Fruit fly (Drosophila melanogaster) whole organism, adult: ENCODE measurements around the gene CG31100.

Source experiments
- CG11617 ChIP-seq: fragments of 200-800 bp; sonication (Bioruptor generic); optimal IDR thresholded peaks from 2 replicates; lab custom pipeline; 2017; ENCODE audit warnings: mild to moderate bottlenecking, missing biosample characterization, missing genetic modification reagents, missing genetic modification characterization
- CG12768 ChIP-seq: fragments of 200-800 bp; sonication (Bioruptor generic); optimal IDR thresholded peaks from 2 replicates; lab custom pipeline; 2017; ENCODE audit warnings: missing biosample characterization, missing genetic modification characterization, mild to moderate bottlenecking, moderate library complexity, missing genetic modification reagents
- CG14711 ChIP-seq: fragments of 200-800 bp; sonication (Bioruptor generic); optimal IDR thresholded peaks from 2 replicates; lab custom pipeline; 2018; ENCODE audit warnings: missing biosample characterization, mild to moderate bottlenecking, missing genetic modification characterization, moderate library complexity
- CG1620 ChIP-seq: fragments of 200-800 bp; sonication (Bioruptor generic); optimal IDR thresholded peaks from 2 replicates; lab custom pipeline; 2016; ENCODE audit warnings: missing biosample characterization, missing genetic modification characterization
- CG33017 ChIP-seq: fragments of 200-800 bp; sonication (Bioruptor generic); optimal IDR thresholded peaks from 2 replicates; lab custom pipeline; 2018; ENCODE audit warnings: missing biosample characterization, mild to moderate bottlenecking, missing genetic modification characterization, moderate library complexity
- CG5204 ChIP-seq: fragments of 200-800 bp; sonication (Bioruptor generic); optimal IDR thresholded peaks from 2 replicates; lab custom pipeline; 2016; ENCODE audit warnings: missing biosample characterization, missing genetic modification characterization
- CG7045 ChIP-seq: fragments of 200-800 bp; sonication (Bioruptor generic); optimal IDR thresholded peaks from 2 replicates; lab custom pipeline; 2017; ENCODE audit warnings: missing biosample characterization, mild to moderate bottlenecking, missing genetic modification characterization
- CG7101 ChIP-seq: fragments of 200-800 bp; sonication (Bioruptor generic); optimal IDR thresholded peaks from 2 replicates; lab custom pipeline; 2018; ENCODE audit warnings: missing biosample characterization, mild to moderate bottlenecking, missing genetic modification characterization, moderate library complexity
- Clk ChIP-seq: fragments of 200-800 bp; sonication (Bioruptor generic); optimal IDR thresholded peaks from 2 replicates; lab custom pipeline; 2017; ENCODE audit warnings: missing biosample characterization, missing genetic modification characterization
- Crg-1 ChIP-seq: fragments of 200-800 bp; sonication (Bioruptor generic); optimal IDR thresholded peaks from 2 replicates; lab custom pipeline; 2016; ENCODE audit warnings: missing biosample characterization, missing genetic modification characterization
- Hr96 ChIP-seq: fragments of 200-800 bp; sonication (Bioruptor generic); optimal IDR thresholded peaks from 2 replicates; lab custom pipeline; 2016; ENCODE audit warnings: missing biosample characterization, missing genetic modification characterization
- Mnt ChIP-seq: fragments of 200-800 bp; sonication (Bioruptor generic); optimal IDR thresholded peaks from 2 replicates; lab custom pipeline; 2016; ENCODE audit warnings: missing biosample characterization, mild to moderate bottlenecking, missing genetic modification characterization
- bab1 ChIP-seq: fragments of 200-800 bp; sonication (Bioruptor generic); optimal IDR thresholded peaks from 3 replicates; lab custom pipeline; 2019; ENCODE audit warnings: missing biosample characterization, mild to moderate bottlenecking, missing genetic modification characterization, moderate library complexity
- cic ChIP-seq: fragments of 200-800 bp; sonication (Bioruptor generic); optimal IDR thresholded peaks from 2 replicates; lab custom pipeline; 2017; ENCODE audit warnings: missing biosample characterization, mild to moderate bottlenecking, missing genetic modification characterization, moderate library complexity
- cnc ChIP-seq, 2 experiments: fragments of >200 bp; optimal IDR thresholded peaks; 2 replicates each; lab custom pipeline; 2017
- kay ChIP-seq: fragments of 200-800 bp; sonication (Bioruptor generic); peaks from one replicate; lab custom pipeline; 2016; ENCODE audit warnings: missing biosample characterization, missing genetic modification characterization, borderline replicate concordance
- ovo ChIP-seq: fragments of 200-800 bp; sonication (Bioruptor generic); optimal IDR thresholded peaks from 2 replicates; lab custom pipeline; 2016; ENCODE audit warnings: missing biosample characterization, missing genetic modification characterization
- pad ChIP-seq: fragments of 200-800 bp; sonication (Bioruptor generic); optimal IDR thresholded peaks from 3 replicates; lab custom pipeline; 2017; ENCODE audit warnings: missing biosample characterization, missing genetic modification characterization, mild to moderate bottlenecking, moderate library complexity, missing genetic modification reagents
- tj ChIP-seq: fragments of 200-800 bp; sonication (Bioruptor generic); optimal IDR thresholded peaks from 3 replicates; lab custom pipeline; 2017; ENCODE audit warnings: missing biosample characterization, mild to moderate bottlenecking, missing genetic modification characterization, moderate library complexity
- toe ChIP-seq: fragments of 200-800 bp; sonication (Bioruptor generic); optimal IDR thresholded peaks from 2 replicates; lab custom pipeline; 2016; ENCODE audit warnings: missing biosample characterization, missing genetic modification characterization

Gene CG31100

DNA sequence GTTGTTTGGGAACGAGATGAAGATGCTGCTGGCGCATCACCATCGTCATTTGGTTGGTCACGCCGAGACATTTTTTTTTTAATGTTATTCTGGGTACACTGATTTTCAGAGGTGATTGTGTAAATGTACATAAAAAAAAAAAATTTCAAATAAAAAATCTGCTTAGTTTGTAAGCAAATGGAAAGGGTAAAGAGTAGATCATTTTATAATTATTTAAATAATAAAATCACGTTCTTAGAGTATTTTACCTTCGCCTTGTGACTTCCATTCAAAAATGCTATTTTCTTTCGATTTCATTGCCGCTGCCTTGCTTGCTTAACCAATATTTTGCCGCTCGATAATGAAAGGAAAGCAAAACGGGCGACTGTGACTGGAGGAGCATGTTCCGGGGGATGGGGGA is 24.7 kb downstream of the CG31100 start:
- TF ChIP-seq CG1620 (GFP tag; lab: Kevin White, UChicago) (no peak), pad (GFP tag; lab: Kevin White, UChicago) (no peak), bab1 (GFP tag; lab: Kevin White, UChicago) (no peak), tj (no peak), CG7045 (GFP tag; lab: Kevin White, UChicago) (no peak), cic (GFP tag; lab: Kevin White, UChicago) (no peak), CG5204 (GFP tag; lab: Kevin White, UChicago) (no peak), cnc (optimal IDR thresholded peaks at IDR 0.05; lab: Kevin White, UChicago) (no peak), CG7101 (tag; lab: Kevin White, UChicago) (no peak), CG11617 (GFP tag; lab: Kevin White, UChicago) (no peak), CG12768 (GFP tag; lab: Kevin White, UChicago) (no peak), CG33017 (no peak)

DNA sequence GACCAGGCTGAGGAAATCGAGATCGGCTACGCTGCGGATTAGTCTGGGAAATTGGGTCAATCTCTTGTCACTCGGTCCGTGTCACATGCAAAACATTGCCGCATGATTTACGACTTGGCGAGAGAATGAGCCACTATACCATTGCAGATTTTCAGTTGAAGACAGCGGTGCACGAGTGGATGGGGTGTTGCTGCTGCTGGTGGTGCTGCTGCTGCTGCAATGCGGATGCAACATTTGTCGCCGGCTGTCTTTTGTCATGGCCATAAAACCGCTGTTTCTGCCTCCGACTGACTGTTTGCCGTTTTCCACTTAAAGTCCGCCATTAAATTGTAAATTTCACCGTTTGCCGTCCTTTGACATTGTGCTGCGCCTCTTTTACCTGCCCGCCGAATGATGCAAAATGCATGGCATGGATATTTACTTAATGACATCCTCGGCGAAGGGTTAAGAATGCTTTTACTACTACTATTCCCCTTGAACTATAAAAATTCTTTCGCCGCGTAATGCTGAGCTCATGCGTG is 27.3 kb downstream of the CG31100 start:
- TF ChIP-seq CG12768 (GFP tag; lab: Kevin White, UChicago): no peak

DNA sequence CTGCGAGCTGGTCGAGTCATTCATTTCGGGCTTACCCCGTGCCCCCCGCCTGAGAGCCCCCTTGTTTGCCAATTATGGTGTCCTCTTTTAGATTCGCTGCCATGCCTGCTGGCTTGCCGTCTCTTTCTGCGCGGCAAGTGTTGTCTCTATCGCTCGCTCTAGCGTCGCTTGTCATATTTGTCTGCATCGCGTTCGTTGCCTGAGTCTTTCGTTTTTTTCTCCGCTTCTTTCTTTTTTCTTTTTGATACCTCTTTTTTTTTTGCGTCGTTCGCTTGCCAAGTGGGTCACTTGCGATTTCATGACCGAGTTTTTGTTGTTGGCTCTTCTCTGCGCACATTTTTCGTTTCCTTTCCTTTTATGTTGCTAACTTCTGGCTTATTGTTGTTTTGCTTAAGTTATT is 31.7 kb downstream of the CG31100 start:
- TF ChIP-seq CG5204 (GFP tag; lab: Kevin White, UChicago): no peak
- TF ChIP-seq toe (GFP tag; lab: Kevin White, UChicago): no peak
- TF ChIP-seq CG12768 (GFP tag; lab: Kevin White, UChicago): no peak
- no peak for TF ChIP-seq tj
- no peak for TF ChIP-seq CG14711
- TF ChIP-seq CG1620 (GFP tag; lab: Kevin White, UChicago): no peak
- TF ChIP-seq Mnt (GFP tag; lab: Kevin White, UChicago): no peak
- TF ChIP-seq cic (GFP tag; lab: Kevin White, UChicago): no peak
- TF ChIP-seq pad (GFP tag; lab: Kevin White, UChicago): no peak
- no peak for TF ChIP-seq CG7045 (GFP tag; lab: Kevin White, UChicago)
- TF ChIP-seq Crg-1 (GFP tag; lab: Kevin White, UChicago): no peak
- TF ChIP-seq kay (GFP tag; lab: Kevin White, UChicago): no peak
- TF ChIP-seq Clk (GFP tag; lab: Kevin White, UChicago): no peak
- TF ChIP-seq CG33017: no peak

DNA sequence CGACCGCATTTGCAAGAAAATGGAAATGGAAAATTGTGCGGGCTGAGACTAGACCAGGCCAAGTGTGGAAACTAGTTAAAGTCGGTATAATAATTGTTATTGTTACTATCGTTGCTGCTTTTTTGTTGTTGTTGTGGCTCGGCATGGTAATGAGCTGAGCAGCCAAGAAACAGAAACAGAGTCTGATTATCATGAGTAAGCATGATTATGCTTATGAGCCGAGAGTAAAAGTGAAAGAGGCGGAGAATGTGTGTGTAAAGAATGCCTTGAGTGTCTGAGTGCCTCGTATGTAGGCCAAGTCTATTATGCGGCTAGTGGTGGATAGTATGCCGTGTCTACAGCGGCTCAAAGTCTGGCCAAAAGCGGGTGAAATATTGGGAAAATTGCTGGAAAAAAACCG is 32.7 kb downstream of the CG31100 start:
- TF ChIP-seq CG12768 (GFP tag; lab: Kevin White, UChicago) (no peak), cnc (optimal IDR thresholded peaks at IDR 0.05; lab: Kevin White, UChicago) (no peak), CG1620 (GFP tag; lab: Kevin White, UChicago) (no peak), CG7045 (GFP tag; lab: Kevin White, UChicago) (no peak), CG14711 (no peak), cic (GFP tag; lab: Kevin White, UChicago) (no peak)

DNA sequence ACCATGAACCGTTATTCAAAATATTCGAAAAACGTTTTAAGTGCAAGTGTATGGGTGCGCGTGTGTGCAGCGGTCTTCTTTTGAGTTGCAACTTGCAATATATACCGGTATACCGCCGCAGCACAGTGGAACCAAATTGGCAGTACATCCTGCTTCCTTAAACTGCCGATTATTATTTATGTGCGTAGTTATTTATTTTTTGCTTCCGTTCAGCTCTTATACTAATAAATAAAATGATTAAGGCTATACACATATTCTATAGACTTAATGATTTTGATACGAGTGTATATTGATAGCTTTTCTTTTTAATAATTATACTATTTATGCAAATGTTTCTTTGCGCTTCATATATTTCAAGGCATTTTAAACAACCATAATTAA is 33.5 kb downstream of the CG31100 start:
- no peak for TF ChIP-seq Mnt (GFP tag; lab: Kevin White, UChicago)
- TF ChIP-seq CG12768 (GFP tag; lab: Kevin White, UChicago): no peak
- no peak for TF ChIP-seq bab1 (GFP tag; lab: Kevin White, UChicago)
- TF ChIP-seq Crg-1 (GFP tag; lab: Kevin White, UChicago): no peak
- no peak for TF ChIP-seq toe (GFP tag; lab: Kevin White, UChicago)
- TF ChIP-seq tj: no peak
- TF ChIP-seq kay (GFP tag; lab: Kevin White, UChicago): no peak
- no peak for TF ChIP-seq CG14711
- no peak for TF ChIP-seq CG1620 (GFP tag; lab: Kevin White, UChicago)
- TF ChIP-seq Clk (GFP tag; lab: Kevin White, UChicago): no peak
- no peak for TF ChIP-seq CG5204 (GFP tag; lab: Kevin White, UChicago)

DNA sequence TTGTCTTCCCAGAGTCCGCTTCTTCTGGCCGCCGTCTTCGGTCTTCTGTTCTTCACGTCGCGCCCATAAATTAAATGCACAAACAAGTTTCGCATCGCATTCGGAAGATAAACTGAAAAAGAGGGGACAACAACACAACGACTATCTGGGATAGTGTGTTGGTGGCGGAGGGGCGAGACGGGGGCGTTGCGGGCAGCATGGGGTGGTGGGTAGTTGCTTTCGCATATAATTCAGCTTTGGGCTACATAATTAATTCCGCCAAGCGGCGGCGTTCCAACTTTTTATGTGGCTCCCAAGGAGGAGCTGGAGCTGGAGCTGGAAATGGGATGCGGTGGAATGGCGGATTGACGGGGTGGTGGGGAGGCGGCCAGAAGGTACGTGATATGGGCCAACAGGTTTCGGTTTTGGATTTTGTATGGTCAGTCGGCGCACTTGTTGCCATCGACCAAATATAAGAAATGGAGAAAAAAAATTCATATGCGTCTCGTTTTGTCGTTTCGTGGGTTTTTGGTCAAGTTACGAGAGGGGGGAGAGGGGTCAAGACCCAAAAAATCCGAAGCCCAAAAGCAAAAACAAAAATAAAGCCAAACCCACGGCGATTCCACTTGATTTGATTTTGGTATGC is 34.0 kb downstream of the CG31100 start:
- TF ChIP-seq CG12768 (GFP tag; lab: Kevin White, UChicago) (no peak), cnc (optimal IDR thresholded peaks at IDR 0.05; lab: Kevin White, UChicago) (no peak), ovo (GFP tag; lab: Kevin White, UChicago) (no peak), toe (GFP tag; lab: Kevin White, UChicago) (no peak), Hr96 (GFP tag; lab: Kevin White, UChicago) (no peak), CG33017 (no peak), CG11617 (GFP tag; lab: Kevin White, UChicago) (no peak), Mnt (GFP tag; lab: Kevin White, UChicago) (no peak), CG7101 (tag; lab: Kevin White, UChicago) (no peak), CG7045 (GFP tag; lab: Kevin White, UChicago) (no peak), Clk (GFP tag; lab: Kevin White, UChicago) (no peak)

DNA sequence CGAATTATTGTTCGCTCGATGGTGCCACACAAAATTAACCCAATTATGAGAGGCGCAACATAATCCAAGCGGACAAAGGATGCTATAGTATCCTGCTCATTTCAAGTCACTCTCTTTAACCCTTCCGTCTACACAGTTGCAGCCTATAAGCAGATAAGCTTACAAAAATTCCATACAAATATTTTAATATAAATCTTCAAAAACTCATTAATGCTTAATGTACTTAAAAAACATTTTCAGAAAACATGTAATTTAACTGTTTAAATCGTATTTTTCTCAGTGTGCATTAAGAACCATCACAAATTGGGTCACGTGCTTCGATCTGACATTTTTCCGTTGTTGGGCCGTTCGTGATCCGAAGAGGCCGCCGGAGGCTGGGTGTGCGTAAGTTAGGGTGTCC is 34.6 kb downstream of the CG31100 start:
- TF ChIP-seq ovo (GFP tag; lab: Kevin White, UChicago): no peak
- TF ChIP-seq Hr96 (GFP tag; lab: Kevin White, UChicago): no peak
- no peak for TF ChIP-seq pad (GFP tag; lab: Kevin White, UChicago)
- TF ChIP-seq CG1620 (GFP tag; lab: Kevin White, UChicago): no peak
- no peak for TF ChIP-seq cnc (optimal IDR thresholded peaks at IDR 0.05; lab: Kevin White, UChicago)
- no peak for TF ChIP-seq CG14711
- TF ChIP-seq cic (GFP tag; lab: Kevin White, UChicago): no peak
- TF ChIP-seq Crg-1 (GFP tag; lab: Kevin White, UChicago): no peak
